Fruit fly (Drosophila melanogaster) whole organism, adult: ENCODE data around the gene CG9747.
A peak's percentile ranks its signal among the peaks of the same experiment; 100 is the strongest.

ENCODE experiments used
- CG11617 ChIP-seq: fragments of 200-800 bp; sonication (Bioruptor generic); optimal IDR thresholded peaks from 2 replicates; lab custom pipeline; 2017; ENCODE audit warnings: mild to moderate bottlenecking, missing biosample characterization, missing genetic modification reagents, missing genetic modification characterization
- CG5204 ChIP-seq: fragments of 200-800 bp; sonication (Bioruptor generic); optimal IDR thresholded peaks from 2 replicates; lab custom pipeline; 2016; ENCODE audit warnings: missing biosample characterization, missing genetic modification characterization
- CG7045 ChIP-seq: fragments of 200-800 bp; sonication (Bioruptor generic); optimal IDR thresholded peaks from 2 replicates; lab custom pipeline; 2017; ENCODE audit warnings: missing biosample characterization, mild to moderate bottlenecking, missing genetic modification characterization
- CG7101 ChIP-seq: fragments of 200-800 bp; sonication (Bioruptor generic); optimal IDR thresholded peaks from 2 replicates; lab custom pipeline; 2018; ENCODE audit warnings: missing biosample characterization, mild to moderate bottlenecking, missing genetic modification characterization, moderate library complexity
- bab1 ChIP-seq: fragments of 200-800 bp; sonication (Bioruptor generic); optimal IDR thresholded peaks from 3 replicates; lab custom pipeline; 2019; ENCODE audit warnings: missing biosample characterization, mild to moderate bottlenecking, missing genetic modification characterization, moderate library complexity
- cnc ChIP-seq, 2 experiments: fragments of >200 bp; optimal IDR thresholded peaks; 2 replicates each; lab custom pipeline; 2017
- ovo ChIP-seq: fragments of 200-800 bp; sonication (Bioruptor generic); optimal IDR thresholded peaks from 2 replicates; lab custom pipeline; 2016; ENCODE audit warnings: missing biosample characterization, missing genetic modification characterization
- tj ChIP-seq: fragments of 200-800 bp; sonication (Bioruptor generic); optimal IDR thresholded peaks from 3 replicates; lab custom pipeline; 2017; ENCODE audit warnings: missing biosample characterization, mild to moderate bottlenecking, missing genetic modification characterization, moderate library complexity
- toe ChIP-seq: fragments of 200-800 bp; sonication (Bioruptor generic); optimal IDR thresholded peaks from 2 replicates; lab custom pipeline; 2016; ENCODE audit warnings: missing biosample characterization, missing genetic modification characterization

dm6 chr3R:30191462-30191874, 416 bp upstream of the CG9747 start:
- TF ChIP-seq ovo (GFP tag; lab: Kevin White, UChicago) (no peak), tj (GFP tag; lab: Kevin White, UChicago) (peak; percentile 46), CG11617 (GFP tag; lab: Kevin White, UChicago) (no peak), bab1 (GFP tag; lab: Kevin White, UChicago) (no peak), cnc (optimal IDR thresholded peaks at IDR 0.05; lab: Kevin White, UChicago) (no peak), CG5204 (GFP tag; lab: Kevin White, UChicago) (no peak), CG7101 (tag; lab: Kevin White, UChicago) (no peak), CG7045 (GFP tag; lab: Kevin White, UChicago) (no peak), toe (GFP tag; lab: Kevin White, UChicago) (no peak)
